Fruit fly (Drosophila melanogaster): ENCODE measurements around the gene Eig71Ea.

DNA sequence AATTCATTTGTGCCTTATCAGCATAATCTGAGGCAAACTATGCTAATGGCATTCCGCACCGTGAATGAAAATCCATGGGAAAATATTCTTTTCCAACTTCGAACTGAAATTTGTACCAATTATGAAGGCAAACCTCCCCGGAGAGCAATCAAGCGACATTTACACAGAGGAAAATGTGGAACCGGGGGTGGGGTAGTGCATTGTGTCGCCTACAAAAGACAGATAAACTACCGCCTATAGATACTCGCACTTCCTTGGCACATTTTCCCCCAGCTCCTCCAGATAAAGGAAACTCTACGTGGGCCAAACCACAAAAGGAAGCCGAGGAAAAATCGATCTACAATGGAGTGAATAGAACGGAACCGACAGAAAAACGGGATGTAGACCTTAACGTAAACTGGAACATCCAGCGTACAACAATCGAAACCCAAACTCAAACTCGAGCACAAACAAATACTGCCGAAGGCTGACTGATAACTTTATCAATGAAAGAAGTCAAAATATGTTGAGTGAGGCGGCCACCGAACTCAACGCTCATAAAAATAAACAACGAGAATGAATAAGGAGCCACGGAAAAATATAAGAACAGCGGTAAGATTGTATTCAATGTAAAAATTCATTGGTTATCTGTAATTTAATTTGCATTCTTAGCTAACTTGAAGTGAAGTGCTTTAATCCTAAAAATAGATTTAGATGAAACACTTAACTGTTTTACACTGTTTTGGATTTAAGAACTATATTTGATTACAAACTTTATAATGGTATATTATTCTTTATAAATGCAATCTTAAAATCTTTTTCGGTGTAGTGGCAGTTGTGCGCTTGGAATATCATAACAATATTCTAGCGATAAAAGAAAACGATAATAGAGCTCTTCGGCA lies 41.5 kb upstream of the Eig71Ea start:
- TF ChIP-seq CG12605 (GFP tag; IDR thresholded peaks at IDR 0.05) (no peak), Ets98B (GFP tag; IDR thresholded peaks at IDR 0.05) (no peak), rn (GFP tag; IDR thresholded peaks at IDR 0.05) (no peak), CG32121 (GFP tag; IDR thresholded peaks at IDR 0.05) (no peak), CG14655 (GFP tag; optimal IDR thresholded peaks at IDR 0.05) (no peak), gl (tag; optimal IDR thresholded peaks at IDR 0.05) (no peak), CG10348 (GFP tag; IDR thresholded peaks at IDR 0.05) (no peak), Snoo (tag; optimal IDR thresholded peaks at IDR 0.05) (no peak), CG17806 (tag; optimal IDR thresholded peaks at IDR 0.05) (no peak), CG4496 (GFP tag; IDR thresholded peaks at IDR 0.05) (no peak), CG15710 (tag; optimal IDR thresholded peaks at IDR 0.05) (no peak)

Measured in whole organism, pupa.